Fruit fly (Drosophila melanogaster) whole organism, pupa: ENCODE data around the gene CG43335.

Experiments
- CG13204 ChIP-seq: fragments of 200-800 bp; sonication (Bioruptor generic); optimal IDR thresholded peaks from 2 replicates; lab custom pipeline; 2018; ENCODE audit warnings: missing biosample characterization, mild to moderate bottlenecking, missing genetic modification characterization, moderate library complexity
- CG34367 ChIP-seq: fragments of 200-800 bp; sonication (Bioruptor generic); optimal IDR thresholded peaks from 2 replicates; lab custom pipeline; 2018; ENCODE audit warnings: missing biosample characterization, mild to moderate bottlenecking, missing genetic modification characterization
- CG8159 ChIP-seq: fragments of 200-800 bp; sonication (Bioruptor generic); optimal IDR thresholded peaks from 3 replicates; lab custom pipeline; 2018; ENCODE audit warnings: missing biosample characterization, mild to moderate bottlenecking, missing genetic modification characterization, moderate library complexity
- EcR ChIP-seq: fragments of 200-800 bp; sonication (Bioruptor generic); optimal IDR thresholded peaks from 3 replicates; lab custom pipeline; 2019; ENCODE audit warnings: missing biosample characterization, missing genetic modification characterization, mild to moderate bottlenecking, moderate library complexity, missing genetic modification reagents
- Pif1A ChIP-seq: fragments of 200-800 bp; sonication (Bioruptor generic); optimal IDR thresholded peaks from 3 replicates; lab custom pipeline; 2016; ENCODE audit warnings: missing biosample characterization, missing genetic modification characterization
- Pif1B ChIP-seq: fragments of 200-800 bp; sonication (Bioruptor generic); optimal IDR thresholded peaks from 3 replicates; lab custom pipeline; 2016; ENCODE audit warnings: missing biosample characterization, missing genetic modification characterization

- TF ChIP-seq Pif1A (GFP tag; lab: Kevin White, UChicago), result no peak
- TF ChIP-seq Pif1B (GFP tag; lab: Kevin White, UChicago), result no peak
- TF ChIP-seq CG13204 (GFP tag; lab: Kevin White, UChicago), result no peak
- no peak for TF ChIP-seq EcR (GFP tag; lab: Kevin White, UChicago)
- TF ChIP-seq CG8159 (tag; lab: Kevin White, UChicago), result no peak
- no peak for TF ChIP-seq CG34367 (tag; lab: Kevin White, UChicago)
Measured at dm6 chr3R:15636868-15637267, 1.6 kb downstream of the CG43335 start, which contains the start of gene CG43336.
